Fruit fly (Drosophila melanogaster) whole organism, embryonic: Measurements from ENCODE around the gene CG15772.

Experiments used
- ATbp ChIP-seq: fragments of 200-800 bp; sonication (Bioruptor generic); optimal IDR thresholded peaks from 2 replicates; lab custom pipeline; 2017; ENCODE audit warnings: missing biosample characterization, mild to moderate bottlenecking, missing genetic modification characterization, missing genetic modification reagents
- Aef1 ChIP-seq: fragments of 200-800 bp; sonication (Bioruptor generic); IDR thresholded peaks from 3 replicates; pipeline ENCODE4 v1.3.6; 2022; ENCODE audit warnings: missing biosample characterization, missing genetic modification characterization
- Atf3 ChIP-seq: fragments of 200-800 bp; sonication (Bioruptor generic); optimal IDR thresholded peaks from 3 replicates; lab custom pipeline; 2016; ENCODE audit warnings: missing biosample characterization, missing genetic modification characterization
- Bgb ChIP-seq: fragments of 200-800 bp; sonication (Bioruptor generic); IDR thresholded peaks from 2 replicates; pipeline ENCODE4 v1.3.6; 2022; ENCODE audit warnings: missing biosample characterization, missing genetic modification characterization; ENCODE audit not compliant: partially characterized antibody
- C15 ChIP-seq: fragments of 200-800 bp; sonication (Bioruptor generic); IDR thresholded peaks from 3 replicates; pipeline ENCODE4 v1.3.6; 2022; ENCODE audit warnings: missing biosample characterization, missing genetic modification characterization
- CG12744 ChIP-seq: fragments of 200-800 bp; sonication (Bioruptor generic); optimal IDR thresholded peaks from 2 replicates; lab custom pipeline; 2016; ENCODE audit warnings: missing biosample characterization, missing genetic modification characterization
- CG13424 ChIP-seq: fragments of 200-800 bp; sonication (Bioruptor generic); optimal IDR thresholded peaks from 2 replicates; lab custom pipeline; 2019; ENCODE audit warnings: missing biosample characterization, mild to moderate bottlenecking, missing genetic modification characterization, moderate library complexity
- CG13894 ChIP-seq: fragments of 200-800 bp; sonication (Bioruptor generic); optimal IDR thresholded peaks from 3 replicates; lab custom pipeline; 2018; ENCODE audit warnings: missing biosample characterization, mild to moderate bottlenecking, missing genetic modification characterization, moderate library complexity
- CG14860 ChIP-seq: fragments of 200-800 bp; sonication (Bioruptor generic); IDR thresholded peaks from 3 replicates; pipeline ENCODE4 v1.3.6; 2022; ENCODE audit warnings: missing biosample characterization, missing genetic modification characterization; ENCODE audit not compliant: partially characterized antibody
- CG15011 ChIP-seq: fragments of 200-800 bp; sonication (Bioruptor generic); optimal IDR thresholded peaks from 3 replicates; lab custom pipeline; 2018; ENCODE audit warnings: missing biosample characterization, mild to moderate bottlenecking, missing genetic modification characterization
- CG1603 ChIP-seq: fragments of 200-800 bp; sonication (Bioruptor generic); optimal IDR thresholded peaks from 2 replicates; lab custom pipeline; 2019; ENCODE audit warnings: missing biosample characterization, mild to moderate bottlenecking, missing genetic modification characterization, moderate library complexity
- CG18476 ChIP-seq: fragments of 200-800 bp; sonication (Bioruptor generic); optimal IDR thresholded peaks from 2 replicates; lab custom pipeline; 2016; ENCODE audit warnings: missing biosample characterization, mild to moderate bottlenecking, missing genetic modification characterization
- CG2202 ChIP-seq: fragments of 200-800 bp; sonication (Bioruptor generic); optimal IDR thresholded peaks from 2 replicates; lab custom pipeline; 2018; ENCODE audit warnings: missing biosample characterization, mild to moderate bottlenecking, missing genetic modification characterization
- CG33557 ChIP-seq: fragments of 200-800 bp; sonication (Bioruptor generic); optimal IDR thresholded peaks from 2 replicates; lab custom pipeline; 2019; ENCODE audit warnings: missing biosample characterization, mild to moderate bottlenecking, missing genetic modification characterization, moderate library complexity
- CG34422 ChIP-seq: fragments of 200-800 bp; sonication (Bioruptor generic); IDR thresholded peaks from 3 replicates; pipeline ENCODE4 v1.3.6; 2022; ENCODE audit warnings: missing biosample characterization, missing genetic modification characterization
- CG43689 ChIP-seq: fragments of 200-800 bp; sonication (Bioruptor generic); IDR thresholded peaks from 2 replicates; pipeline ENCODE4 v1.3.6; 2022; ENCODE audit warnings: missing biosample characterization, missing genetic modification characterization
- CG4424 ChIP-seq: fragments of 200-800 bp; sonication (Bioruptor generic); optimal IDR thresholded peaks from 3 replicates; lab custom pipeline; 2016; ENCODE audit warnings: missing biosample characterization, missing genetic modification characterization
- CG4617 ChIP-seq: fragments of 200-800 bp; sonication (Bioruptor generic); optimal IDR thresholded peaks from 3 replicates; lab custom pipeline; 2016; ENCODE audit warnings: missing biosample characterization, missing genetic modification characterization, borderline replicate concordance
- CG6689 ChIP-seq: fragments of 200-800 bp; sonication (Bioruptor generic); IDR thresholded peaks from 2 replicates; pipeline ENCODE4 v1.3.6; 2022; ENCODE audit warnings: missing biosample characterization, missing genetic modification characterization
- CTCF ChIP-seq: fragments of 200-800 bp; sonication (Bioruptor generic); optimal IDR thresholded peaks from 2 replicates; lab custom pipeline; 2017; ENCODE audit warnings: missing biosample characterization, mild to moderate bottlenecking, missing genetic modification characterization, moderate library complexity
- CrebB ChIP-seq: fragments of 200-800 bp; sonication (Bioruptor generic); optimal IDR thresholded peaks from 3 replicates; lab custom pipeline; 2018; ENCODE audit warnings: missing biosample characterization, mild to moderate bottlenecking, missing genetic modification characterization
- D ChIP-seq, 2 experiments: fragments of 200-800 bp in 1 of 2; fragments of >200 bp in 1 of 2; sonication (Bioruptor generic) in 1 of 2; optimal IDR thresholded peaks; 2 replicates in 1 of 2; 3 replicates in 1 of 2; lab custom pipeline; 2017; ENCODE audit warnings: mild to moderate bottlenecking in 1 of 2, missing biosample characterization in 1 of 2, missing genetic modification characterization in 1 of 2, missing genetic modification reagents in 1 of 2
- D19B ChIP-seq: fragments of 200-800 bp; sonication (Bioruptor generic); optimal IDR thresholded peaks from 2 replicates; lab custom pipeline; 2017; ENCODE audit warnings: missing biosample characterization, mild to moderate bottlenecking, missing genetic modification characterization
- Dfd ChIP-seq, 2 experiments: fragments of >200 bp; optimal IDR thresholded peaks; 2 replicates each; lab custom pipeline; 2017; ENCODE audit warnings: missing biosample characterization in 2 of 2, missing genetic modification characterization in 2 of 2
- E2f1 ChIP-seq: fragments of 200-800 bp; sonication (Bioruptor generic); IDR thresholded peaks from 2 replicates; pipeline ENCODE4 v1.3.6; 2022; ENCODE audit warnings: missing biosample characterization, missing genetic modification characterization
- Ets65A ChIP-seq: fragments of 200-800 bp; sonication (Bioruptor generic); peaks from one replicate; lab custom pipeline; 2016; ENCODE audit warnings: missing biosample characterization, missing genetic modification characterization
- HLH54F ChIP-seq: fragments of 200-800 bp; sonication (Bioruptor generic); optimal IDR thresholded peaks from 3 replicates; lab custom pipeline; 2016; ENCODE audit warnings: missing biosample characterization, missing genetic modification characterization
- Hmx ChIP-seq: fragments of 200-800 bp; sonication (Bioruptor generic); optimal IDR thresholded peaks from 2 replicates; lab custom pipeline; 2016; ENCODE audit warnings: missing biosample characterization, missing genetic modification characterization
- Sry-β ChIP-seq: fragments of 200-800 bp; sonication (Bioruptor generic); optimal IDR thresholded peaks from 2 replicates; lab custom pipeline; 2018; ENCODE audit warnings: missing biosample characterization, mild to moderate bottlenecking, missing genetic modification characterization, moderate library complexity
- Ssrp ChIP-seq: fragments of 200-800 bp; sonication (Bioruptor generic); optimal IDR thresholded peaks from 2 replicates; lab custom pipeline; 2018; ENCODE audit warnings: missing biosample characterization, mild to moderate bottlenecking, missing genetic modification characterization, moderate library complexity
- bbx ChIP-seq: fragments of 200-800 bp; sonication (Bioruptor generic); IDR thresholded peaks from 2 replicates; pipeline ENCODE4 v1.3.6; 2022; ENCODE audit warnings: missing biosample characterization, missing genetic modification characterization; ENCODE audit not compliant: partially characterized antibody
- bigmax ChIP-seq: fragments of 200-800 bp; sonication (Bioruptor generic); optimal IDR thresholded peaks from 2 replicates; lab custom pipeline; 2018; ENCODE audit warnings: missing biosample characterization, mild to moderate bottlenecking, missing genetic modification characterization
- bowl ChIP-seq: fragments of 200-800 bp; sonication (Bioruptor generic); IDR thresholded peaks from 2 replicates; pipeline ENCODE4 v1.3.6; 2022; ENCODE audit warnings: missing biosample characterization, missing genetic modification characterization
- crol ChIP-seq: fragments of 200-800 bp; sonication (Bioruptor generic); IDR thresholded peaks from 2 replicates; pipeline ENCODE4 v1.3.6; 2022; ENCODE audit warnings: missing biosample characterization, missing genetic modification characterization
- dpn ChIP-seq, 2 experiments: fragments of 200-800 bp; sonication (Bioruptor generic); optimal IDR thresholded peaks; 3 replicates each; lab custom pipeline; 2016; ENCODE audit warnings: missing biosample characterization in 2 of 2, missing genetic modification characterization in 2 of 2
- fd102C ChIP-seq: fragments of 200-800 bp; sonication (Bioruptor generic); optimal IDR thresholded peaks from 2 replicates; lab custom pipeline; 2018; ENCODE audit warnings: missing biosample characterization, mild to moderate bottlenecking, missing genetic modification characterization, moderate library complexity
- fru ChIP-seq: fragments of >200 bp; optimal IDR thresholded peaks from 2 replicates; lab custom pipeline; 2017
- grau ChIP-seq: fragments of 200-800 bp; optimal IDR thresholded peaks from 3 replicates; lab custom pipeline; 2019; ENCODE audit warnings: missing biosample characterization, mild to moderate bottlenecking, missing genetic modification characterization, moderate library complexity
- kay ChIP-seq: fragments of 200-800 bp; sonication (Bioruptor generic); optimal IDR thresholded peaks from 2 replicates; lab custom pipeline; 2016; ENCODE audit warnings: missing biosample characterization, missing genetic modification characterization
- ken ChIP-seq: fragments of 200-800 bp; sonication (Bioruptor generic); IDR thresholded peaks from 3 replicates; pipeline ENCODE4 v1.3.6; 2022; ENCODE audit warnings: missing biosample characterization, missing genetic modification characterization
- lov ChIP-seq, 2 experiments: fragments of 200-800 bp in 1 of 2; fragments of >200 bp in 1 of 2; sonication (Bioruptor generic) in 1 of 2; IDR thresholded peaks in 1 of 2; optimal IDR thresholded peaks in 1 of 2; 2 replicates in 1 of 2; 3 replicates in 1 of 2; pipeline versions ENCODE4 v1.3.6 to Lab custom; 2017 to 2022; ENCODE audit warnings: missing biosample characterization in 1 of 2, missing genetic modification characterization in 1 of 2
- nom ChIP-seq: fragments of 200-800 bp; sonication (Bioruptor generic); optimal IDR thresholded peaks from 2 replicates; lab custom pipeline; 2017; ENCODE audit warnings: missing biosample characterization, missing genetic modification characterization, mild to moderate bottlenecking, moderate library complexity, missing genetic modification reagents
- org-1 ChIP-seq: fragments of 200-800 bp; sonication (Bioruptor generic); optimal IDR thresholded peaks from 2 replicates; lab custom pipeline; 2017; ENCODE audit warnings: missing biosample characterization, missing genetic modification characterization
- pan ChIP-seq, 4 experiments: fragments of >200 bp in 3 of 4; fragments of 200-800 bp in 1 of 4; sonication (Bioruptor generic) in 1 of 4; optimal IDR thresholded peaks in 3 of 4; IDR thresholded peaks in 1 of 4; 2 replicates each; pipeline versions ENCODE4 v1.3.6 to Lab custom; 2017 to 2022; ENCODE audit warnings: missing biosample characterization in 2 of 4, missing genetic modification characterization in 2 of 4, mixed read lengths in 1 of 4
- row ChIP-seq: fragments of 200-800 bp; sonication (Bioruptor generic); IDR thresholded peaks from 3 replicates; pipeline ENCODE4 v1.3.6; 2022; ENCODE audit warnings: missing biosample characterization, missing genetic modification characterization
- salm ChIP-seq: fragments of 200-800 bp; sonication (Bioruptor generic); optimal IDR thresholded peaks from 2 replicates; lab custom pipeline; 2018; ENCODE audit warnings: missing biosample characterization, mild to moderate bottlenecking, missing genetic modification characterization
- so ChIP-seq: fragments of 200-800 bp; sonication (Bioruptor generic); IDR thresholded peaks from 3 replicates; pipeline ENCODE4 v1.3.6; 2022; ENCODE audit warnings: missing biosample characterization, missing genetic modification characterization
- tna ChIP-seq: fragments of 200-800 bp; sonication (Bioruptor generic); IDR thresholded peaks from 2 replicates; pipeline ENCODE4 v1.3.6; 2022; ENCODE audit warnings: missing biosample characterization, missing genetic modification characterization; ENCODE audit not compliant: partially characterized antibody
- trem ChIP-seq: fragments of 200-800 bp; optimal IDR thresholded peaks from 3 replicates; lab custom pipeline; 2019; ENCODE audit warnings: missing biosample characterization, mild to moderate bottlenecking, missing genetic modification characterization, moderate library complexity
- zf30C ChIP-seq: fragments of 200-800 bp; sonication (Bioruptor generic); optimal IDR thresholded peaks from 3 replicates; lab custom pipeline; 2018; ENCODE audit warnings: missing biosample characterization, mild to moderate bottlenecking, missing genetic modification characterization

The CG15772 gene

DNA sequence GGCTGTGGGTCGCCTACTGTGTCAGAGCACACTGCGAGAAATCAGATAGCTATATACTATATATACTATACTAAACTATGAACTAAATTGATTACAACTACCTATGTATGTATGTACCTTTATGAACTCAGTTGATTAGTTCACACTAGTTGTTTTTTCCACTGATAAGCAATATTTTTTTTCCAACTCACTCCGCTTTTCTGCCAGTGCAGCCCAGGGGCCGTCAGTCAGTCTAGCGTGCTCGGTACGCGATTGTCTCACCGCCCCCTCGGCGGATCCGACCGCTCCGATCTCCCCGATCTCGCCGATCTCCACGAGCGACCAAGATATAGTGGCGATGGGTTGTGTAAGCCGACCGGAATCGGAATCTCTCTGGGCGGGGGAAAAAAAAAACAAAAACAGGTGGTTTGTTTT, 46.1 kb upstream of the CG15772 start (continued):
- TF ChIP-seq bigmax (GFP tag; lab: Kevin White, UChicago) (no peak), kay (peak; percentile 75), CG1603 (tag; lab: Kevin White, UChicago) (peak; percentile 90), trem (peak; percentile 22), CG2202 (tag; lab: Kevin White, UChicago) (no peak), CG14860 (GFP tag; lab: Robert Waterston, UW) (no peak), D19B (peak; percentile 69), CG15011 (GFP tag; lab: Kevin White, UChicago) (peak; percentile 73), CG6689 (peak; percentile 93), ken (GFP tag; lab: Robert Waterston, UW) (peak; percentile 82), tna (GFP tag; lab: Robert Waterston, UW) (no peak), pan (optimal IDR thresholded peaks at IDR 0.05; lab: Kevin White, UChicago) (no peak), pan (GFP tag; optimal IDR thresholded peaks at IDR 0.05 in 1 of 2, IDR thresholded peaks at IDR 0.05 in 1 of 2) (peak in 1 of 2 experiments; percentile 95), fd102C (GFP tag; lab: Kevin White, UChicago) (no peak), Ets65A (GFP tag; lab: Kevin White, UChicago) (peak; percentile 84), Dfd (GFP tag; optimal IDR thresholded peaks at IDR 0.05; lab: Kevin White, UChicago) (no peak), bowl (GFP tag; lab: Robert Waterston, UW) (peak; percentile 39; the same call in 1 of the 2 replicates), nom (peak; percentile 62), crol (GFP tag; lab: Robert Waterston, UW) (peak; percentile 79), C15 (GFP tag; lab: Robert Waterston, UW) (peak; percentile 78; the same call in 2 of the 3 replicates), CG33557 (no peak), Bgb (GFP tag; lab: Robert Waterston, UW) (no peak), bbx (GFP tag; lab: Robert Waterston, UW) (no peak), D (optimal IDR thresholded peaks at IDR 0.05; lab: Kevin White, UChicago) (no peak), D (GFP tag; optimal IDR thresholded peaks at IDR 0.05; lab: Kevin White, UChicago) (peak; percentile 70), CG13894 (tag; lab: Kevin White, UChicago) (peak; percentile 95), dpn (GFP tag; optimal IDR thresholded peaks at IDR 0.05; lab: Kevin White, UChicago) (peak; percentile 79 to 82), Aef1 (GFP tag; lab: Robert Waterston, UW) (peak; percentile 90), row (GFP tag; lab: Robert Waterston, UW) (peak; percentile 90), CG13424 (tag; lab: Kevin White, UChicago) (peak; percentile 79), ATbp (GFP tag; lab: Kevin White, UChicago) (peak; percentile 85), CG12744 (GFP tag; lab: Kevin White, UChicago) (peak; percentile 55), CG43689 (peak; percentile 78), Sry-β (GFP tag; lab: Kevin White, UChicago) (no peak), Hmx (GFP tag; lab: Kevin White, UChicago) (peak; percentile 41), CG18476 (peak; percentile 75), CrebB (peak; percentile 63), HLH54F (peak; percentile 43), grau (peak; percentile 81), E2f1 (GFP tag; lab: Robert Waterston, UW) (peak; percentile 88), org-1 (GFP tag; lab: Kevin White, UChicago) (peak; percentile 84), Ssrp (tag; lab: Kevin White, UChicago) (peak; percentile 59), zf30C (GFP tag; lab: Kevin White, UChicago) (peak; percentile 40), salm (tag; lab: Kevin White, UChicago) (peak; percentile 71), lov (optimal IDR thresholded peaks at IDR 0.05; lab: Kevin White, UChicago) (no peak), lov (GFP tag; IDR thresholded peaks at IDR 0.05; lab: Robert Waterston, UW) (peak; percentile 81; the same call in 2 of the 3 replicates), so (GFP tag; lab: Robert Waterston, UW) (peak; percentile 92), CG34422 (peak; percentile 92), CTCF (GFP tag; lab: Kevin White, UChicago) (peak; percentile 36), fru (lab: Kevin White, UChicago) (no peak), CG4424 (GFP tag; lab: Kevin White, UChicago) (peak; percentile 78), CG4617 (GFP tag; lab: Kevin White, UChicago) (peak; percentile 31), Atf3 (GFP tag; lab: Kevin White, UChicago) (peak; percentile 22)
